Worm (Caenorhabditis elegans) whole organism, dauer: ENCODE measurements around the gene msp-55.
"Not testable (repeated sequence)": the region's sequence is repeated elsewhere in the genome, so short reads cannot be mapped to it uniquely, and the experiment has no call there.

Source experiments
- unc-62 ChIP-seq: sonication (generic microtip); optimal IDR thresholded peaks from 2 replicates; lab custom pipeline; 2017; ENCODE audit warnings: missing biosample characterization, missing genetic modification reagents, missing genetic modification characterization

msp-55 gene

DNA sequence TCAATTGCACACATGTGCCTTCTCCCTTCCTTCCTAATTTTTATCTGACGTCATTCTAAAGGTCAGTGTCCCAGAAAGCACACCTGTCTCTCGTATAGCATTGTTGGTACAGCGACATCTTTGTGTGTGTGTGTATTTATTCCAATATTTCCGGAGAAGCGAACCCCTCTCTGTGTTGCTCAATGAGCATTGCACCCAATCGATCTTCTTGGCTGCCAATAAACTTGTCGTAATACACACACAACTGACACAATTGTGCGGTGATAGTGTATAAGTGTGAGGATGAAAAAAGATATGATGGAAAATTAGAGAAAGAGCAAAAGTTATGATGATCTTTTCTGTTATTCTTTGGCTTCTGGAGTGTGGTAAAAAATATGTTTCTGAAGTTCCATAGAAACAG is 20.8 kb upstream of the msp-55 start:
- no peak for TF ChIP-seq unc-62 (GFP tag; lab: Kevin White, UChicago)

DNA sequence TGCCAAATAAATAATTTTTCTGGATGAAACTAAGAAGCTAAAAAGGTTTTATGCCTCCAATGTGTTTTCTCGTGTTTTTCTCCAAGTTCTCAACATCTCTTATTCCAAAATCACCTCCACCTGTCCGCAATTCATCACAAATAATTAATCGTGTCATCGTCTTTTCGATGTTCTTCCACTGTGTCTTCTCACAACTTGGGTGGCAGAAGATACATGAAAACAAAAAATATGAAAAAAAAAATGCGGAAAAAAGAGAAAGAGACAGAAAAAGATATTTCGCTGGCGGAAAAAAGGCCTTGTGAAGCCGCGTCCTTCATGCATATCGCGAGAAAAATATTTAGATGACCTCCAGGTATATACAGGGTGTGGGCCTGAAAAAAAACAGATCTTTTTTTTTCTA is 18.0 kb upstream of the msp-55 start:
- TF ChIP-seq unc-62 (GFP tag; lab: Kevin White, UChicago) = no peak

DNA sequence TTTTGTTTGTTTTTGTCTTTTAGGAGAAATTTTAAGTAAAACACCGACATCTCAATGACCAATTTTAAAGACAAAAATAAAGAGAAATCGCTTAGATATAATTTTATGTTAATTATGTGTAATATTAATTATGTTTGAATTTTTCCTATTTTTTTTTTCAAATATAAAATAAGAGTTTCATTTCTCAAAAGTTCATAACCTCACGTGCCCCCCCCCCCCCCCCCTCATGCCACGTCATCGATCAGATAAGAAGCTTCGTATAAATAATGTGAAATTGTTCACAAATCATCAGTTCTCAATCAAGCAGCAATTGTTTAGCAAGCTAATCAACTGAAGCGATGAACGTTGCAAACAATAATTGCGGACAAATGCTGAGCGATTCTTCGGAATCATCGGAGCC is 14.8 kb upstream of the msp-55 start, which contains the start of gene C02B10.6:
C02B10.6 (plus strand) TSS at position 301 of the 400 bp plus-strand sequence.
- TF ChIP-seq unc-62 (GFP tag; lab: Kevin White, UChicago) = not testable (repeated sequence)

DNA sequence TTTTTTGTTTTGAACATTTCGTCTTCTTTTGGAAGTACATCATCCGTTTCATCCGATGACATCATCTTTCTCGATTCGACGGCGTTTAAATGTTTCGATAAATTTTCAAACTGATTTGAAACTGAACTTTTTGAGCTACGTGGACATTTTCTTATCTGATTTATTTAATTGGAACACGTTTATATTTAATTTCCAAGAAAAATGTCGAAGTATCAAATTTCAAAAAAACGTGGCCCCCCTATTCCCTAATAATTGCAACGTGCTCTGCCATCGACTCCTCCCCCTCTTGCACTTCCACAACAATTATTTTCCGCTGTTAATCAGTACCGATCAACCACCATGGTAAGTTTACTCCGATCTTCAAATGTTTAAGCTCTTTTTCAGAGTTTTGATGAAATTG is 12.7 kb upstream of the msp-55 start, which contains the start of the genes R13H9.6 and rmd-6:
R13H9.6 (minus strand) TSS at position 101 of the 400 bp plus-strand sequence.
rmd-6 (plus strand) TSS at position 305 of the 400 bp plus-strand sequence.
- TF ChIP-seq unc-62 (GFP tag; lab: Kevin White, UChicago) = not testable (repeated sequence)

DNA sequence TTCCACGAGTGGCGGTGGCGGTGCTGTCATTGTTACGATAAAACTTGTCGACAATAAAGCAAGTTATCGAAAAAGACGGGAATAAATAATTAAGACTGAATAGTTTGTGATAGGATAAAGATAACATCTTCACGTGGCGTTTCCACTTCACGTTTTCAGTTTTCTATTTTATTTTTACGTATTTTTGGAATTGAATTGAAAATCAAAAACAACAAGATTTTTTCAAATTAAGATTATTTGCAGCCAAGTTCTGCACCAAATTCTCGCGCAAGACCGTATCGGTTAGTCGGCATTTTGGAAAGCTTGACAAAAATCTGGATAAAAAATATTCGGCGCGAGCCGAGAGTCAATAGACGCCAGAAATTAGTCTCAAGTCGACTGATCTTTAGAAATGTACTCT is 11.1 kb upstream of the msp-55 start, which contains the start of gene ttbk-2.2:
ttbk-2.2 (minus strand) TSS at position 101 of the 400 bp plus-strand sequence.
- not testable (repeated sequence) for TF ChIP-seq unc-62 (GFP tag; lab: Kevin White, UChicago)

DNA sequence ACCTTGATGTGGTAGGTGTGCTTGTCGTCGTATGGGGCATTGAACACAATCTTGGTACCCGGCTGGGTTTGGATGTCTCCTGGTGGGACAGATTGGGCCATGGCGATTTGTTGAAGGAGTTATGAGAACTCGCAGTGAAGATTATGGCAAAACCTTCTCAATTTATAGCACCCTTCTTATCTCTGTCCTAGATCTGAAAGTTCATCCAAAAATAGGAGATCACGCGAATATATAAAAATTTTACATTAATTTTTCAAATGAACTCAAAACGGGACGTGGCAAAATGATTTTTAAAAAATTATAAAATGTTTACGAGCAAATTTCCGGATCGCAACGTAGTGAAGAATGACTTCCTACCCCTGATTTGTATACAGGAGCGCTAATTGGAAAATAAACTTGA is 9.1 kb upstream of the msp-55 start, which contains the start of gene msp-53:
msp-53 (minus strand) TSS at position 101 of the 400 bp plus-strand sequence.
- not testable (repeated sequence) for TF ChIP-seq unc-62 (GFP tag; lab: Kevin White, UChicago)

DNA sequence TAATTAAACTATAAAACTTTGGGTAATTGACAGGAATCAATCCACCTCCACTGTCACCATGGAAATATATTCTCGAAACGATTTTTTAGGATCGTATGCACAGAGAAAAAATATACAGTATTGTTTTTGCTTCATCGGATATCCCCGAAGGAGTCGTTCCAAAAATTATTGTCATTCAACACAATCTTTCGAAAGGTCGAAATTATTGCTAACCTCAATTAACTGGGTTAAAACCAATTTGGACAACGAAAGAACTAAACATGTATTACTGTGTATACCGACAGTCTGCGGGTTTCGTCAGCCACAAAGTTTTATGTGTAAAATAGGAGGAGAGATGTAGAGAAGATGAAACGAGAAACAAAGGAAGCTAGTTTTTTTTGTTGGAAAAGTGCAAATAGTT is 7.5 kb upstream of the msp-55 start:
- no peak for TF ChIP-seq unc-62 (GFP tag; lab: Kevin White, UChicago)

DNA sequence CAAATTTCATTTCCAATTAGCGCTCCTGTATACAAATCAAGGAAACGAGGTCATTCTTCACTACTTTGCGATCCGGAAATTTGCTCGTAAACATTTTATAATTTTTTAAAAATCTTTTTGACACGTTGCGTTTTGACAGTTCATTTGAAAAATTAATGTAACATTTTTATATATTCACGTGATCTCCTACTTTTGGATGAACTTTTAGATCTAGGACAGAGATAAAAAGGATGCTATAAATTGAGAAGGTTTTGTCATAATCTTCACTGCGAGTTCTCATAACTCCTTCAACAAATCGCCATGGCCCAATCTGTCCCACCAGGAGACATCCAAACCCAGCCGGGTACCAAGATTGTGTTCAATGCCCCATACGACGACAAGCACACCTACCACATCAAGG is 6.5 kb upstream of the msp-55 start, which contains the start of gene msp-57:
msp-57 (plus strand) TSS at position 301 of the 400 bp plus-strand sequence.
- TF ChIP-seq unc-62 (GFP tag; lab: Kevin White, UChicago) = not testable (repeated sequence)

DNA sequence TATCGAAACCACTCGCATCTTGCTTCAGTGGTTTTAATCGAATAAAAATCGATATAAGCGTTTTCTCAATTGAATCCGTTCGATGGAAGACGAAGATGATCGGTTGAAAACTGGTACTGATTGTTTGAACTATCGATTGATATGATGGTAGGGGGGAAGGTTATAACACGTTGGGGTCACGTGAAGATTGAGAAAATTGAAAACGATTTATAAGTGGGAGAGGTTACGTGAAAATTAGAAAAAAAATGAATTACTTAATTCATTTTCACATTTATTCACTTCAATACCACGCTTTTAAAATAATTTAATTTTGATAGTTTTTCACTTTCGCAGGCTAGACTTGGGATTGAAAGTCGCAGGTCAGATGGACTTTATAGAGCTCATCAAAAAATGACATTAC is 5.2 kb upstream of the msp-55 start, which contains the start of gene C09B9.7:
C09B9.7 (minus strand) TSS at position 101 of the 400 bp plus-strand sequence.
- no peak for TF ChIP-seq unc-62 (GFP tag; lab: Kevin White, UChicago)

DNA sequence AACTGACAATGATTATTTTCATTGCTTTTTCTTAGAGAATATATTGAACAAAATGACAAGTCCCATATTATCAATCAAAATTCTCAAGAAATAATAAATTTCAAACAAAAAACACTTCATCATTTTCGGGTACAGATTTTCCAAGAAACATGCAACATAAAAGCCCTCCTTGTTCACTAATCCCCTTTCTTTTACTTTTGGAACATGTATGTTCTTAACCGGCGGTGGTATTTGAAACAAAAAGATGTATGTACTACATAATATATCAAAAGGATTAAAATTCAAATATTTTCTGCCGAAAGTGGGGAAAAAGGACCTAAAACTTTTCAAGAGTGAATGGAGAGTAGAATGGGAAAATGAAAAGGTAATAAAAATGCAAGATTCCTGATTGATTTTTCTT is 1.5 kb downstream of the msp-55 start:
- no peak for TF ChIP-seq unc-62 (GFP tag; lab: Kevin White, UChicago)

DNA sequence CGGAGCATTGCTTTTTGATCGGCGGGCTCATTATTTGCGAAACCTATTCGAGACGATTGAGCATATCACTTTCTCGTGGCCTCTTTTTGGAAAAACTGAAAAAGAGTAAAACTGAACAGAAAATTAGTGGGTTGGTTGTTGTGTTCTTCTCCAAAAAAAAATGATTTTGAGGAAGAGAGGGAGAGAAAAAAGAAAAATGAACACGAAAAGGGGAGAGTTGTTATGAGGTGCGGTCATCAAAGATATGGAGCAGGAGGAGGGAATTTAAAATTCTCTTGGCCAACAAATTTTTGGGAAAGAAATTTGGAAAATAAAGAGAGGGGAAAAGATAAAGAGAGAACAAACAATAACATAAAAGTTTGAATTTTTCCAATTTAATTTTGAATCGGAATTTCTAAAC is 10.4 kb downstream of the msp-55 start, which contains the start of gene hot-9:
hot-9 (minus strand) TSS at position 101 of the 400 bp plus-strand sequence.
- TF ChIP-seq unc-62 (GFP tag; lab: Kevin White, UChicago) = no peak

DNA sequence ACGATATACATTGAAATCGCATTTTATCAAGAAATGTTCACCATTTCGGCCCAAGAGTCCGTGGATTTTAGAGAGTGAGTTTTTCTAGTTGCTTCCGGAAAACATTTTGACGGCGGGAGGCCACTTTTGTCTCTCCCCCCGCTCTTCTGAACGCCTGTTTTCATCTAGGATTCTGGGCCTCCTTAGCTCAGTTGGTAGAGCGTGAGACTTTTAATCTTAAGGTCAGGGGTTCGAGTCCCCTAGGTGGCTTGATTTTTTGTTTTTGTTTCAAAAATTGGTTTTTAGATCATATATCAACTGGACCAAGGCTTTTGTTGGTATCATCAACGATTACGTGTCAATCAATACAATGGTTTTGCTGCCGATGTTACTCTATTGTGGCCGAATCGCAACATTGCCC is 17.1 kb downstream of the msp-55 start:
- no peak for TF ChIP-seq unc-62 (GFP tag; lab: Kevin White, UChicago)

DNA sequence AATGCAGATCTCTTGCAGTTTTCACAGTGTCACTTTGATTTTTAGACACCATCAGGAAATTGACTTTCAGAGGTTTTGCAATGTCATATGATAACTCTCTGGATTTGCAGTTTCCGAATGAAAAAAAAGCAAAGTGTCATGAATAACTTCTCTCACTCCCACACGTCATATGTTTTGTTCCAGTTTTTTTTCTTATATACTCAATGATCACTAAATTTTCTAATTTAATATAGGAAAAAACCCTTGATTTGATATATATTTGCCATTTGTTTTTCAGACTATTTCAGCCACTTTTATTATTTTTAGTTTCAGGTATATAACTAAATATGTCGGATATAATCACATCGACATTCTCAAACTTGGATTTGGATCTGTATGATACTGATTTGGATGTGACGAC is 18.3 kb downstream of the msp-55 start, which contains the start of gene C09B9.1:
C09B9.1 (plus strand) TSS at position 301 of the 400 bp plus-strand sequence.
- TF ChIP-seq unc-62 (GFP tag; lab: Kevin White, UChicago) = no peak

DNA sequence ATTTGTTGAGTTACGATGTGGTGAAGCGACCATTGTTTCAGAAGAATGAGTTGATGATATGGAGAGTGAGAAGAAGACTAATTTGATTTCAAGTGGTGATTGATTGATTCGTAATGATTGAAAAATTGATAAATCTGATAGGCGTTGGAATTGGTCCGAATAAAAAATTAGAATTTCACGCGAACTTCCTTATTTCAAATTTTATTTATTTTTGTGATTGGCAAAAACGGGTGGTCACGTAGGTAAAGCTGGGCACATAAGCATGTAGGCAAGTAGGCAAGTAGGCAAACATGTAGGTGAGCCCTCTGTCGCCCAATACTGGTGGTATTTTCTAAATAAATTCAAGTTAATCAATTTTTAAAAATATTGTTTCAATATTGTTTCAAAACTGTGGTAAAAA is 22.5 kb downstream of the msp-55 start, which contains the start of gene C09B9.4:
C09B9.4 (minus strand) TSS at position 101 of the 400 bp plus-strand sequence.
- TF ChIP-seq unc-62 (GFP tag; lab: Kevin White, UChicago) = no peak

DNA sequence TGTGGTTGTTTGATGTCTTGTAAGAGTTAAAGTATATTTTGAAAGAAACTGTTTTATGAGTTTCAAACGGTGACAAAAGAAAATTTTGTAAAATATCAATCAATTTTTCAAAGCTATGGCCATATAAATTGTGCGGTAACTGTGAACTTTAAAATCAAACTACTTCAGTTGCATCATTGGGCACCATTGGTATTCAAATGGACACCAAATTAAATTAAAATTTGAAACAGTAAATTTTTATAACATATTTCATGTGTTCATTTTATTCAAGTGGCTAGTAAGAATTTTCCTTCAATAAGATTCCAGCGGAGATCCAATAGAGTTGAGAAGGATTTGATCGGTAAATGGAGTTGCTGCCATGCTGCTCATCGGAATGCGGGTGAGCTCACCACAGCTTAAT is 24.5 kb downstream of the msp-55 start:
- TF ChIP-seq unc-62 (GFP tag; lab: Kevin White, UChicago) = no peak

DNA sequence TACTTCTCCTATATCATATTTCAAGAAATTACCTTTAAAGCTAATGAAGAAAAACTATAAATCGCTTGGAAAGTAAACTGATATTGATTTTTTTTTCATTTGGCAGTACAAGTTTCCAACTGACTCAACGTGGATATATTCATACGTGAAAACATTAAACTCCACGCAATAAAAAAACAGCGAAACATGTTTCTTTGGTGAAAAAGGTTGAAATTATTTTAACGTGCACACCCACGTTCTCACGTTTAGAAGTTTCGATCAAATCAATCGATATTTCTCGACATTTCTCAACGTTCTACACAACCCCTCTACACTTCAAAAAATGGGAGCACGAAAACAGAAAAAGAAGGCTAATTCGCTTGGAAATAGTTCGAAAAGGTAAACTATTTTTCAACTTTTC is 26.8 kb downstream of the msp-55 start, which contains the start of the genes best-6 and C09B9.2:
best-6 (minus strand) TSS at position 101 of the 400 bp plus-strand sequence.
C09B9.2 (plus strand) TSS at position 314 of the 400 bp plus-strand sequence.
- no peak for TF ChIP-seq unc-62 (GFP tag; lab: Kevin White, UChicago)

DNA sequence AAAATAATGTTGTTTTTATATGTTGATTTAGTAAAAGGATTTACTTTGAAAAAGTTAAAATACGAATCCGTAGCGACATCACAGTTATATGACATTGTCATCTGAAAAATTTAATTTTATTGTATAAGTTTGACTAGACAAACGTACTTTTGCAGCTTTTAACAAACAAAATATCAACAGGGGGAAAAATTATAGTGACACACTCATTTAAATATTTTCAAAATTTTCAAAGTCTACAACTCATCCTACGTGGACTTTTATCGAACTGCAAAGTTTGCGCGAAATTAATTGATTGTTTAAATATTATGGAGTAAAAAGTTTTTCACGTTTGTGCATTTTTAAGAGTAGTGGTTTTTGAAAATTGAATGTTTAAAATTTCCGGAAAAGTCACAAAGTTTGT is 30.2 kb downstream of the msp-55 start, which contains the start of gene C09B9.85:
C09B9.85 (minus strand) TSS at position 101 of the 400 bp plus-strand sequence.
- TF ChIP-seq unc-62 (GFP tag; lab: Kevin White, UChicago) = no peak
